Worm (Caenorhabditis elegans) whole organism, L2 larva: ENCODE results near the gene jun-1.

Experiments
- C34F6.9 ChIP-seq: fragments of 150-350 bp; optimal IDR thresholded peaks from 2 replicates; lab custom pipeline; 2014; ENCODE audit warnings: missing biosample characterization, missing genetic modification characterization
- F13H6.1 ChIP-seq: sonication (generic microtip); optimal IDR thresholded peaks from 2 replicates; lab custom pipeline; 2016; ENCODE audit warnings: missing genetic modification characterization, missing compliant biosample characterization
- R02D3.7 ChIP-seq: fragments of 150-350 bp; optimal IDR thresholded peaks from 2 replicates; lab custom pipeline; 2014; ENCODE audit warnings: missing biosample characterization, missing genetic modification characterization
- Y55F3AM.14 ChIP-seq: fragments of 200-800 bp; sonication (Bioruptor generic); optimal IDR thresholded peaks from 2 replicates; lab custom pipeline; 2018; ENCODE audit warnings: mild to moderate bottlenecking, missing genetic modification characterization, missing compliant biosample characterization
- ZK546.5 ChIP-seq: sonication (generic microtip); optimal IDR thresholded peaks from 2 replicates; lab custom pipeline; 2017; ENCODE audit warnings: missing biosample characterization, missing genetic modification characterization
- alr-1 ChIP-seq: fragments of 150-350 bp; optimal IDR thresholded peaks from 2 replicates; lab custom pipeline; 2014; ENCODE audit warnings: missing biosample characterization, missing genetic modification characterization
- aly-2 ChIP-seq: fragments of 150-350 bp; optimal IDR thresholded peaks from 2 replicates; lab custom pipeline; 2014; ENCODE audit warnings: missing biosample characterization, missing genetic modification characterization
- ama-1 ChIP-seq: fragments of 150-350 bp; optimal IDR thresholded peaks from 2 replicates; lab custom pipeline; 2018; ENCODE audit warnings: inconsistent platforms
- blmp-1 ChIP-seq: sonication (generic microtip); optimal IDR thresholded peaks from 2 replicates; lab custom pipeline; 2017; ENCODE audit warnings: missing genetic modification characterization, mild to moderate bottlenecking, missing compliant biosample characterization, antibody characterized with exemption, moderate library complexity; ENCODE audit not compliant: insufficient read depth
- ceh-16 ChIP-seq: fragments of 150-350 bp; optimal IDR thresholded peaks from 2 replicates; lab custom pipeline; 2014; ENCODE audit warnings: missing biosample characterization, missing genetic modification characterization
- ceh-82 ChIP-seq: fragments of 150-350 bp; optimal IDR thresholded peaks from 2 replicates; lab custom pipeline; 2014; ENCODE audit warnings: missing biosample characterization, missing genetic modification characterization
- crh-2 ChIP-seq: sonication (generic microtip); optimal IDR thresholded peaks from 2 replicates; lab custom pipeline; 2017; ENCODE audit warnings: missing biosample characterization, missing genetic modification characterization
- dmd-4 ChIP-seq: sonication (generic microtip); optimal IDR thresholded peaks from 2 replicates; lab custom pipeline; 2017; ENCODE audit warnings: missing biosample characterization, missing genetic modification characterization
- egl-27 ChIP-seq: sonication (generic microtip); optimal IDR thresholded peaks from 3 replicates; lab custom pipeline; 2017; ENCODE audit warnings: missing biosample characterization, missing genetic modification reagents, missing genetic modification characterization
- elt-1 ChIP-seq: fragments of 150-350 bp; optimal IDR thresholded peaks from 2 replicates; lab custom pipeline; 2014; ENCODE audit warnings: missing biosample characterization, missing genetic modification characterization
- elt-3 ChIP-seq: sonication (generic microtip); optimal IDR thresholded peaks from 2 replicates; lab custom pipeline; 2017; ENCODE audit warnings: missing biosample characterization, missing genetic modification characterization
- fos-1 ChIP-seq: fragments of 150-350 bp; optimal IDR thresholded peaks from 2 replicates; lab custom pipeline; 2014; ENCODE audit warnings: missing biosample characterization, missing genetic modification characterization
- gmeb-1 ChIP-seq: fragments of 150-350 bp; optimal IDR thresholded peaks from 2 replicates; lab custom pipeline; 2014; ENCODE audit warnings: missing biosample characterization, missing genetic modification characterization
- lin-11 ChIP-seq: fragments of 150-350 bp; sonication (generic microtip); optimal IDR thresholded peaks from 2 replicates; lab custom pipeline; 2014; ENCODE audit warnings: missing biosample characterization, missing genetic modification characterization, inconsistent platforms, mixed read lengths
- lin-13 ChIP-seq: fragments of 150-350 bp; optimal IDR thresholded peaks from 2 replicates; lab custom pipeline; 2014; ENCODE audit warnings: missing biosample characterization, missing genetic modification reagents, missing genetic modification characterization
- lin-39 ChIP-seq: fragments of 150-350 bp; optimal IDR thresholded peaks from 2 replicates; lab custom pipeline; 2014; ENCODE audit warnings: missing biosample characterization, missing genetic modification reagents, missing genetic modification characterization
- lsy-2 ChIP-seq, 2 experiments: fragments of 150-350 bp in 1 of 2; sonication (generic microtip) in 1 of 2; optimal IDR thresholded peaks; 2 replicates each; lab custom pipeline; 2014 to 2017; ENCODE audit warnings: missing biosample characterization in 2 of 2, missing genetic modification characterization in 2 of 2
- mab-5 ChIP-seq: fragments of 150-350 bp; optimal IDR thresholded peaks from 2 replicates; lab custom pipeline; 2014; ENCODE audit warnings: missing biosample characterization, missing genetic modification characterization
- mbf-1 ChIP-seq: sonication (generic microtip); optimal IDR thresholded peaks from 2 replicates; lab custom pipeline; 2017; ENCODE audit warnings: missing biosample characterization, missing genetic modification characterization
- mdl-1 ChIP-seq, 2 experiments: fragments of 150-350 bp in 1 of 2; sonication (generic microtip) in 1 of 2; optimal IDR thresholded peaks; 2 replicates each; lab custom pipeline; 2017; ENCODE audit warnings: missing biosample characterization in 2 of 2, missing genetic modification characterization in 2 of 2
- nhr-10 ChIP-seq: sonication (generic microtip); optimal IDR thresholded peaks from 2 replicates; lab custom pipeline; 2017; ENCODE audit warnings: missing biosample characterization, missing genetic modification characterization
- nhr-11 ChIP-seq: fragments of 150-350 bp; optimal IDR thresholded peaks from 2 replicates; lab custom pipeline; 2014; ENCODE audit warnings: missing biosample characterization, missing genetic modification characterization
- nhr-12 ChIP-seq: fragments of 150-350 bp; optimal IDR thresholded peaks from 2 replicates; lab custom pipeline; 2014; ENCODE audit warnings: missing biosample characterization, missing genetic modification characterization
- nhr-129 ChIP-seq: fragments of 150-350 bp; optimal IDR thresholded peaks from 2 replicates; lab custom pipeline; 2014; ENCODE audit warnings: missing biosample characterization, missing genetic modification characterization
- nhr-21 ChIP-seq: fragments of 150-350 bp; optimal IDR thresholded peaks from 2 replicates; lab custom pipeline; 2014; ENCODE audit warnings: missing biosample characterization, missing genetic modification characterization
- nhr-23 ChIP-seq: fragments of 150-350 bp; optimal IDR thresholded peaks from 2 replicates; lab custom pipeline; 2014; ENCODE audit warnings: missing biosample characterization, missing genetic modification reagents, missing genetic modification characterization
- nhr-237 ChIP-seq: fragments of 150-350 bp; optimal IDR thresholded peaks from 2 replicates; lab custom pipeline; 2014; ENCODE audit warnings: missing biosample characterization, missing genetic modification characterization
- nhr-25 ChIP-seq: fragments of 150-350 bp; sonication (generic microtip); optimal IDR thresholded peaks from 3 replicates; lab custom pipeline; 2014; ENCODE audit warnings: missing biosample characterization, missing genetic modification characterization
- nhr-6 ChIP-seq: fragments of 150-350 bp; optimal IDR thresholded peaks from 2 replicates; lab custom pipeline; 2014; ENCODE audit warnings: missing biosample characterization, missing genetic modification characterization
- nhr-77 ChIP-seq: fragments of 150-350 bp; optimal IDR thresholded peaks from 2 replicates; lab custom pipeline; 2014; ENCODE audit warnings: missing biosample characterization, missing genetic modification characterization
- peb-1 ChIP-seq: fragments of 150-350 bp; optimal IDR thresholded peaks from 2 replicates; lab custom pipeline; 2014; ENCODE audit warnings: missing biosample characterization, missing genetic modification characterization
- sem-4 ChIP-seq: fragments of 150-350 bp; optimal IDR thresholded peaks from 2 replicates; lab custom pipeline; 2014; ENCODE audit warnings: missing biosample characterization, missing genetic modification reagents, missing genetic modification characterization
- skn-1 ChIP-seq: sonication (generic microtip); optimal IDR thresholded peaks from 2 replicates; lab custom pipeline; 2017; ENCODE audit warnings: missing biosample characterization, missing genetic modification characterization
- sma-3 ChIP-seq: sonication (generic microtip); optimal IDR thresholded peaks from 2 replicates; lab custom pipeline; 2016; ENCODE audit warnings: missing genetic modification reagents, missing genetic modification characterization, missing compliant biosample characterization
- sma-9 ChIP-seq, 2 experiments: fragments of 150-350 bp in 1 of 2; sonication (generic microtip) in 1 of 2; optimal IDR thresholded peaks; 2 replicates each; lab custom pipeline; 2014 to 2016; ENCODE audit warnings: missing genetic modification characterization in 2 of 2, mild to moderate bottlenecking in 1 of 2, missing biosample characterization in 1 of 2, missing compliant biosample characterization in 1 of 2, missing genetic modification reagents in 1 of 2, moderate library complexity in 1 of 2
- snpc-4 ChIP-seq: fragments of 150-350 bp; optimal IDR thresholded peaks from 2 replicates; lab custom pipeline; 2014; ENCODE audit warnings: missing biosample characterization, missing genetic modification characterization
- unc-39 ChIP-seq: fragments of 150-350 bp; optimal IDR thresholded peaks from 2 replicates; lab custom pipeline; 2014; ENCODE audit warnings: missing biosample characterization, missing genetic modification characterization
- unc-55 ChIP-seq: fragments of 150-350 bp; sonication (generic microtip); optimal IDR thresholded peaks from 3 replicates; lab custom pipeline; 2014; ENCODE audit warnings: missing biosample characterization, missing genetic modification reagents, missing genetic modification characterization
- unc-62 ChIP-seq: fragments of 150-350 bp; optimal IDR thresholded peaks from 2 replicates; lab custom pipeline; 2014; ENCODE audit warnings: missing biosample characterization, missing genetic modification reagents, missing genetic modification characterization
- zag-1 ChIP-seq: fragments of 150-350 bp; optimal IDR thresholded peaks from 2 replicates; lab custom pipeline; 2014; ENCODE audit warnings: missing biosample characterization, missing genetic modification characterization
- ztf-1 ChIP-seq: fragments of 200-800 bp; sonication (Bioruptor generic); conservative IDR thresholded peaks from 2 replicates; pipeline ENCODE4 v1.3.6; 2022; ENCODE audit warnings: missing genetic modification characterization, missing compliant biosample characterization
- ztf-11 ChIP-seq: sonication (generic microtip); optimal IDR thresholded peaks from 2 replicates; lab custom pipeline; 2017; ENCODE audit warnings: missing biosample characterization, missing genetic modification characterization
- ztf-4 ChIP-seq: fragments of 150-350 bp; optimal IDR thresholded peaks from 2 replicates; lab custom pipeline; 2014; ENCODE audit warnings: missing biosample characterization, missing genetic modification characterization

The jun-1 gene

DNA sequence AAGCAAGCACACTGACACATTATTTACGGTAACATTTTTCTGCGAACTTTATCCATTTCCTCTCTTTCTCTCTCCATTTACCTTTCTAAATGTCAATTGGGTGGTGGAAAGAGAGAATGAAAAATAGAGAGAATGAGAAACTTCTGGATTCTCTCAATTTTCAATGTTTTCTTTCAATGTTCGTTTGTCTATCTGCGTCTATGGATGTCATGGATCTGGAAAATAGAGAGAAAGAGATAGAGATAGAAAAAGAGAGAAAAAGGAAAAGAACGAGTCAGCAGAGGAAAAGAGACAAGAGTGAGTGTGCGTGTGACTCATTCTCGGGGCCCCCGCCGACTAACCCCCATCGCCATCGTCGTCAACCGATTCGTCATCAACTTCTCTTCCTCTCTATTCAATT lies at the start of gene jun-1:
Gene jun-1, plus strand, starts transcription at position 307 of the 400 bp plus-strand sequence.
- TF ChIP-seq C34F6.9 (peak; percentile 98), nhr-129 (peak; percentile 93), ceh-82 (tag; lab: Kevin White, UChicago) (peak; percentile 18), unc-55 (peak; percentile 91), Y55F3AM.14 (GFP tag; lab: Kevin White, UChicago) (peak; percentile 36), nhr-21 (tag; lab: Kevin White, UChicago) (peak; percentile 93), aly-2 (tag; lab: Kevin White, UChicago) (no peak), sma-3 (peak; percentile 94), nhr-23 (tag; lab: Kevin White, UChicago) (no peak), ztf-4 (tag; lab: Kevin White, UChicago) (peak; percentile 94), unc-62 (GFP tag; lab: Kevin White, UChicago) (peak; percentile 11), ama-1 (lab: Kevin White, UChicago) (no peak), nhr-11 (tag; lab: Kevin White, UChicago) (no peak), ZK546.5 (tag; lab: Kevin White, UChicago) (no peak), dmd-4 (no peak), mbf-1 (tag; lab: Kevin White, UChicago) (no peak), lin-11 (tag; lab: Kevin White, UChicago) (no peak), mab-5 (tag; lab: Kevin White, UChicago) (peak; percentile 12), snpc-4 (peak; percentile 43), ceh-16 (tag; lab: Kevin White, UChicago) (peak; percentile 51), egl-27 (peak; percentile 90), skn-1 (tag; lab: Kevin White, UChicago) (no peak), lin-13 (GFP tag; lab: Kevin White, UChicago) (peak; percentile 73), lsy-2 (tag; optimal IDR thresholded peaks at IDR 0.05; lab: Kevin White, UChicago) (peak; percentile 68 to 91), peb-1 (tag; lab: Kevin White, UChicago) (no peak), crh-2 (tag; lab: Kevin White, UChicago) (peak; percentile 88), nhr-237 (tag; lab: Kevin White, UChicago) (peak; percentile 51), nhr-6 (peak; percentile 80), lin-39 (no peak), ztf-11 (tag; lab: Kevin White, UChicago) (no peak), R02D3.7 (tag; lab: Kevin White, UChicago) (no peak), nhr-12 (tag; lab: Kevin White, UChicago) (no peak), ztf-1 (no peak), nhr-77 (tag; lab: Kevin White, UChicago) (peak; percentile 6), alr-1 (tag; lab: Kevin White, UChicago) (no peak), nhr-25 (tag; lab: Kevin White, UChicago) (peak; percentile 94), blmp-1 (peak; percentile 67), sma-9 (GFP tag; optimal IDR thresholded peaks at IDR 0.05; lab: Kevin White, UChicago) (peak; percentile 84), sma-9 (tag; optimal IDR thresholded peaks at IDR 0.05; lab: Kevin White, UChicago) (no peak), mdl-1 (tag; optimal IDR thresholded peaks at IDR 0.05; lab: Kevin White, UChicago) (peak; percentile 22 to 70), fos-1 (peak; percentile 100), elt-3 (tag; lab: Kevin White, UChicago) (no peak), nhr-10 (no peak), elt-1 (tag; lab: Kevin White, UChicago) (no peak), F13H6.1 (tag; lab: Kevin White, UChicago) (peak; percentile 91), unc-39 (tag; lab: Kevin White, UChicago) (no peak), sem-4 (peak; percentile 88), gmeb-1 (tag; lab: Kevin White, UChicago) (peak; percentile 73), zag-1 (peak; percentile 13)
